Worm (Caenorhabditis elegans): Measurements from ENCODE around the gene cylc-1.

ce11 chrIV:5216349-5216748 lies 9.2 kb downstream of the cylc-1 start:
- TF ChIP-seq ceh-28 (tag; optimal IDR thresholded peaks at IDR 0.05), result no peak
- TF ChIP-seq ama-1 (optimal IDR thresholded peaks at IDR 0.05), result no peak
- TF ChIP-seq nhr-28 (tag; optimal IDR thresholded peaks at IDR 0.05), result no peak
- TF ChIP-seq nhr-11 (tag; optimal IDR thresholded peaks at IDR 0.05), result no peak
- TF ChIP-seq nhr-67 (tag; optimal IDR thresholded peaks at IDR 0.05), result no peak
- no peak for TF ChIP-seq nfya-1 (tag; optimal IDR thresholded peaks at IDR 0.05; ENCODE audit: insufficient read depth)
- no peak for TF ChIP-seq nhr-43 (tag; optimal IDR thresholded peaks at IDR 0.05; ENCODE audit: poor library complexity, severe bottlenecking)
- no peak for TF ChIP-seq ZK546.5 (tag; optimal IDR thresholded peaks at IDR 0.05)
- TF ChIP-seq mdl-1 (tag; optimal IDR thresholded peaks at IDR 0.05), result no peak
- TF ChIP-seq tbx-2 (tag; optimal IDR thresholded peaks at IDR 0.05), result no peak
- TF ChIP-seq unc-62 (GFP tag; optimal IDR thresholded peaks at IDR 0.05), result no peak

Data from whole organism, L3 larva.